Worm (Caenorhabditis elegans): ENCODE data around the gene nhr-260.

DNA sequence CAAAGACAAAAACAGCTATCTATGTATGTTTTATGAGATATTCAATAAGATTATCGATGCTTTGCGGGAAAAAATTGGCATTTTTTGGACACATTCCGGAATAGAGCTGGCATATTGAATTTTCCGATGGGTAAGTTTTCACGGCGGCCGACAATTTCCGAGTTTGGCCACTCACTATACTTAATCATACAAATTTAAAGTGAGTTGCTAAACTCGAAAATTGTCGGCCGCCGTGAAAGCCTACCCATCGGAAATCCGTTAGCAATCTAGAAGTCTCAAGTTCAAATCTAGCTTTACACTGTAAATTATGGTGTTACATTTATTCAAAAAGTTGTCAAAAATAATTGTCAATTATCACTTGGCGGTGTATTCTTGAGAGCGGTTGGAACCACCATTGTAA, 39.3 kb upstream of the nhr-260 start:
- TF ChIP-seq tab-1 (GFP tag; IDR thresholded peaks at IDR 0.05) (no peak), klf-2 (GFP tag; conservative IDR thresholded peaks at IDR 0.05) (no peak), ztf-23 (GFP tag; IDR thresholded peaks at IDR 0.05) (no peak)
